Fruit fly (Drosophila melanogaster) whole organism, wandering third instar larva: ENCODE data around the gene CG42246.

Source experiments
- Abd-B ChIP-seq: fragments of >200 bp; optimal IDR thresholded peaks from 2 replicates; lab custom pipeline; 2017; ENCODE audit warnings: missing biosample characterization, missing genetic modification characterization
- CG32264 ChIP-seq: fragments of 200-800 bp; sonication (Bioruptor generic); optimal IDR thresholded peaks from 2 replicates; lab custom pipeline; 2016; ENCODE audit warnings: missing biosample characterization, missing genetic modification characterization
- CG9705 ChIP-seq: fragments of 200-800 bp; sonication (Bioruptor generic); optimal IDR thresholded peaks from 2 replicates; lab custom pipeline; 2018; ENCODE audit warnings: missing biosample characterization, mild to moderate bottlenecking, missing genetic modification characterization
- CrebA ChIP-seq: fragments of 200-800 bp; sonication (Bioruptor generic); optimal IDR thresholded peaks from 2 replicates; lab custom pipeline; 2016; ENCODE audit warnings: missing biosample characterization, mild to moderate bottlenecking, missing genetic modification characterization, borderline replicate concordance
- Dfd ChIP-seq: fragments of >200 bp; optimal IDR thresholded peaks from 2 replicates; lab custom pipeline; 2017; ENCODE audit warnings: missing biosample characterization, missing genetic modification characterization
- GATAd ChIP-seq: sonication (Bioruptor generic); optimal IDR thresholded peaks from 2 replicates; lab custom pipeline; 2016; ENCODE audit warnings: missing biosample characterization, missing genetic modification characterization
- HLH106 ChIP-seq: fragments of 200-800 bp; optimal IDR thresholded peaks from 3 replicates; lab custom pipeline; 2019; ENCODE audit warnings: missing biosample characterization, mild to moderate bottlenecking, missing genetic modification characterization, moderate library complexity
- Hnf4 ChIP-seq: fragments of 200-800 bp; sonication (Bioruptor generic); optimal IDR thresholded peaks from 2 replicates; lab custom pipeline; 2016; ENCODE audit warnings: missing biosample characterization, mild to moderate bottlenecking, missing genetic modification characterization
- Jra ChIP-seq: sonication (Bioruptor generic); optimal IDR thresholded peaks from 2 replicates; lab custom pipeline; 2016; ENCODE audit warnings: missing biosample characterization, missing genetic modification characterization
- Mio ChIP-seq: sonication (Bioruptor generic); optimal IDR thresholded peaks from 2 replicates; lab custom pipeline; 2016; ENCODE audit warnings: missing biosample characterization, missing genetic modification characterization
- Myc ChIP-seq: fragments of >200 bp; optimal IDR thresholded peaks from 2 replicates; lab custom pipeline; 2017
- N ChIP-seq: fragments of >200 bp; optimal IDR thresholded peaks from 2 replicates; lab custom pipeline; 2018; ENCODE audit warnings: missing biosample characterization, missing external identifiers, missing genetic modification characterization
- OdsH ChIP-seq: fragments of 200-800 bp; sonication (Bioruptor generic); optimal IDR thresholded peaks from 2 replicates; lab custom pipeline; 2016; ENCODE audit warnings: missing biosample characterization, mild to moderate bottlenecking, missing genetic modification characterization
- Rel ChIP-seq, 2 experiments: fragments of 200-800 bp; sonication (Bioruptor generic) in 1 of 2; optimal IDR thresholded peaks; 2 replicates in 1 of 2; 3 replicates in 1 of 2; lab custom pipeline; 2016 to 2019; ENCODE audit warnings: mild to moderate bottlenecking in 2 of 2, missing biosample characterization in 2 of 2, missing genetic modification characterization in 2 of 2, moderate library complexity in 1 of 2
- Vsx2 ChIP-seq: fragments of 200-300, 225-300 bp; sonication (Bioruptor generic); optimal IDR thresholded peaks from 2 replicates; lab custom pipeline; 2018; ENCODE audit warnings: missing biosample characterization, missing genetic modification characterization; ENCODE audit not compliant: partially characterized antibody
- br ChIP-seq: fragments of 200-800 bp; sonication (Bioruptor generic); optimal IDR thresholded peaks from 2 replicates; lab custom pipeline; 2016; ENCODE audit warnings: missing biosample characterization, missing genetic modification characterization
- brk ChIP-seq: fragments of 200-800 bp; sonication (Bioruptor generic); optimal IDR thresholded peaks from 2 replicates; lab custom pipeline; 2016; ENCODE audit warnings: missing biosample characterization, mild to moderate bottlenecking, missing genetic modification characterization
- dl ChIP-seq, 2 experiments: fragments of 175-275, 200-275 bp in 1 of 2; fragments of 200-275 bp in 1 of 2; sonication (Bioruptor generic); optimal IDR thresholded peaks; lab custom pipeline; 2018; ENCODE audit warnings: mild to moderate bottlenecking in 2 of 2, missing biosample characterization in 2 of 2, missing genetic modification characterization in 2 of 2, moderate library complexity in 2 of 2; ENCODE audit not compliant: partially characterized antibody in 2 of 2, insufficient read depth in 1 of 2
- dsf ChIP-seq: sonication (Bioruptor generic); optimal IDR thresholded peaks from 2 replicates; lab custom pipeline; 2016; ENCODE audit warnings: missing biosample characterization, missing genetic modification characterization, borderline replicate concordance
- ey ChIP-seq: fragments of 200-800 bp; sonication (Bioruptor generic); optimal IDR thresholded peaks from 2 replicates; lab custom pipeline; 2016; ENCODE audit warnings: missing biosample characterization, missing genetic modification characterization
- foxo ChIP-seq, 2 experiments: fragments of 200-800 bp; sonication (Bioruptor generic); optimal IDR thresholded peaks; 2 replicates in 1 of 2; 3 replicates in 1 of 2; lab custom pipeline; 2016 to 2017; ENCODE audit warnings: missing biosample characterization in 2 of 2, missing genetic modification characterization in 2 of 2
- fru ChIP-seq: fragments of 200-800 bp; sonication (Bioruptor generic); optimal IDR thresholded peaks from 3 replicates; lab custom pipeline; 2016; ENCODE audit warnings: missing biosample characterization, mild to moderate bottlenecking, missing genetic modification characterization
- jim ChIP-seq: fragments of 175-275, 200-325 bp; sonication (Bioruptor generic); optimal IDR thresholded peaks from 2 replicates; lab custom pipeline; 2016; ENCODE audit warnings: missing biosample characterization, mild to moderate bottlenecking, missing genetic modification characterization
- pan ChIP-seq: fragments of >200 bp; optimal IDR thresholded peaks from 2 replicates; lab custom pipeline; 2017
- psq ChIP-seq: fragments of 200-800 bp; sonication (Bioruptor generic); optimal IDR thresholded peaks from 3 replicates; lab custom pipeline; 2017; ENCODE audit warnings: missing biosample characterization, mild to moderate bottlenecking, missing genetic modification characterization, moderate library complexity
- sage ChIP-seq: fragments of 200-800 bp; sonication (Bioruptor generic); optimal IDR thresholded peaks from 2 replicates; lab custom pipeline; 2016; ENCODE audit warnings: missing biosample characterization, mild to moderate bottlenecking, missing genetic modification characterization
- sv ChIP-seq: fragments of 200-800 bp; sonication (Bioruptor generic); optimal IDR thresholded peaks from 3 replicates; lab custom pipeline; 2016; ENCODE audit warnings: missing biosample characterization, missing genetic modification characterization
- tai ChIP-seq: sonication (Bioruptor generic); optimal IDR thresholded peaks from 2 replicates; lab custom pipeline; 2016; ENCODE audit warnings: missing biosample characterization, missing genetic modification characterization
- usp ChIP-seq: fragments of >200 bp; optimal IDR thresholded peaks from 2 replicates; lab custom pipeline; 2017; ENCODE audit warnings: missing biosample characterization, missing genetic modification characterization
- woc ChIP-seq: sonication (Bioruptor generic); optimal IDR thresholded peaks from 2 replicates; lab custom pipeline; 2016; ENCODE audit warnings: missing biosample characterization, mild to moderate bottlenecking, missing genetic modification characterization

CG42246 gene

dm6 chrX:7411806-7412205 lies at the start of gene CG42246:
Gene CG42246 (minus strand): TSS chrX:7411906.
- TF ChIP-seq usp (GFP tag; lab: Kevin White, UChicago) (no peak), Abd-B (no peak), psq (GFP tag; lab: Kevin White, UChicago) (no peak), sage (no peak), Jra (no peak), Mio (no peak), pan (lab: Kevin White, UChicago) (no peak), CG32264 (GFP tag; lab: Kevin White, UChicago) (no peak), dl (GFP tag; optimal IDR thresholded peaks at IDR 0.05; lab: Kevin White, UChicago; ENCODE audit: insufficient read depth in 1 of 2, partially characterized antibody in 2 of 2) (no peak), OdsH (GFP tag; lab: Kevin White, UChicago) (no peak)

- no peak for TF ChIP-seq dl (GFP tag; optimal IDR thresholded peaks at IDR 0.05; lab: Kevin White, UChicago; ENCODE audit: insufficient read depth in 1 of 2, partially characterized antibody in 2 of 2)
- TF ChIP-seq tai (GFP tag; lab: Kevin White, UChicago), result no peak
Measured at dm6 chrX:7453236-7453635, 41.5 kb upstream of the CG42246 start, which contains the start of gene CG43198. Gene CG43198 (minus strand): TSS chrX:7453336.

dm6 chrX:7451909-7452308 lies 40.2 kb upstream of the CG42246 start, which contains the start of gene CG11368:
Gene CG11368 (plus strand): TSS chrX:7452209.
- TF ChIP-seq foxo (GFP tag; optimal IDR thresholded peaks at IDR 0.05; lab: Kevin White, UChicago) (no peak), Myc (lab: Kevin White, UChicago) (no peak), woc (GFP tag; lab: Kevin White, UChicago) (no peak), tai (GFP tag; lab: Kevin White, UChicago) (no peak), psq (GFP tag; lab: Kevin White, UChicago) (no peak), Abd-B (no peak), CrebA (GFP tag; lab: Kevin White, UChicago) (no peak), dl (GFP tag; optimal IDR thresholded peaks at IDR 0.05; lab: Kevin White, UChicago; ENCODE audit: insufficient read depth in 1 of 2, partially characterized antibody in 2 of 2) (no peak), Jra (no peak), HLH106 (no peak), CG32264 (GFP tag; lab: Kevin White, UChicago) (no peak), jim (GFP tag; lab: Kevin White, UChicago) (no peak), GATAd (GFP tag; lab: Kevin White, UChicago) (no peak), Dfd (GFP tag; lab: Kevin White, UChicago) (no peak), Vsx2 (GFP tag; lab: Kevin White, UChicago) (no peak)

- no peak for TF ChIP-seq CG32264 (GFP tag; lab: Kevin White, UChicago)
- TF ChIP-seq ey (GFP tag; lab: Kevin White, UChicago), result no peak
- TF ChIP-seq br (GFP tag; lab: Kevin White, UChicago), result no peak
- TF ChIP-seq fru (GFP tag; lab: Kevin White, UChicago), result no peak
- TF ChIP-seq OdsH (GFP tag; lab: Kevin White, UChicago), result no peak
- no peak for TF ChIP-seq Myc (lab: Kevin White, UChicago)
- no peak for TF ChIP-seq dsf (GFP tag; lab: Kevin White, UChicago)
Measured at dm6 chrX:7445023-7445422, 33.3 kb upstream of the CG42246 start.

- TF ChIP-seq dl (GFP tag; optimal IDR thresholded peaks at IDR 0.05; lab: Kevin White, UChicago; ENCODE audit: insufficient read depth in 1 of 2, partially characterized antibody in 2 of 2) (no peak), Myc (lab: Kevin White, UChicago) (no peak), brk (GFP tag; lab: Kevin White, UChicago) (no peak), Vsx2 (GFP tag; lab: Kevin White, UChicago) (no peak), sv (GFP tag; lab: Kevin White, UChicago) (no peak), Jra (no peak), Dfd (GFP tag; lab: Kevin White, UChicago) (no peak), CG9705 (GFP tag; lab: Kevin White, UChicago) (no peak), woc (GFP tag; lab: Kevin White, UChicago) (no peak), usp (GFP tag; lab: Kevin White, UChicago) (no peak), Rel (GFP tag; optimal IDR thresholded peaks at IDR 0.05; lab: Kevin White, UChicago) (no peak), Rel (tag; optimal IDR thresholded peaks at IDR 0.05; lab: Kevin White, UChicago) (no peak), Mio (no peak), Hnf4 (GFP tag; lab: Kevin White, UChicago) (no peak), N (GFP tag; lab: Kevin White, UChicago) (no peak)
Measured at dm6 chrX:7432393-7432792, 20.7 kb upstream of the CG42246 start.
